Worm (Caenorhabditis elegans) whole organism, L3 larva: ENCODE measurements around the gene Y49F6B.6.

Source experiments
- R02D3.7 ChIP-seq: fragments of 150-350 bp; optimal IDR thresholded peaks from 2 replicates; lab custom pipeline; 2014; ENCODE audit warnings: missing biosample characterization, missing genetic modification characterization
- ZK546.5 ChIP-seq: sonication (generic microtip); optimal IDR thresholded peaks from 2 replicates; lab custom pipeline; 2017; ENCODE audit warnings: missing biosample characterization, missing genetic modification characterization
- aly-2 ChIP-seq: fragments of 150-350 bp; optimal IDR thresholded peaks from 2 replicates; lab custom pipeline; 2014; ENCODE audit warnings: missing biosample characterization, missing genetic modification characterization
- ceh-16 ChIP-seq: sonication (generic microtip); optimal IDR thresholded peaks from 2 replicates; lab custom pipeline; 2017; ENCODE audit warnings: missing biosample characterization, missing genetic modification characterization
- ceh-82 ChIP-seq: fragments of 150-350 bp; optimal IDR thresholded peaks from 2 replicates; lab custom pipeline; 2014; ENCODE audit warnings: missing biosample characterization, missing genetic modification characterization
- ceh-9 ChIP-seq: sonication (generic microtip); optimal IDR thresholded peaks from 2 replicates; lab custom pipeline; 2018; ENCODE audit warnings: missing biosample characterization, missing genetic modification characterization
- daf-12 ChIP-seq: fragments of 150-350 bp; optimal IDR thresholded peaks from 2 replicates; lab custom pipeline; 2014; ENCODE audit warnings: missing biosample characterization, missing genetic modification reagents, missing genetic modification characterization
- egl-27 ChIP-seq: sonication (generic microtip); optimal IDR thresholded peaks from 4 replicates; lab custom pipeline; 2017; ENCODE audit warnings: missing biosample characterization, missing genetic modification reagents, missing genetic modification characterization
- egl-5 ChIP-seq: fragments of 150-350 bp; optimal IDR thresholded peaks from 2 replicates; lab custom pipeline; 2017; ENCODE audit warnings: missing biosample characterization, missing genetic modification reagents, missing genetic modification characterization, inconsistent platforms
- elt-1 ChIP-seq: fragments of 150-350 bp; optimal IDR thresholded peaks from 2 replicates; lab custom pipeline; 2014; ENCODE audit warnings: missing biosample characterization, missing genetic modification characterization
- elt-2 ChIP-seq: sonication (generic microtip); optimal IDR thresholded peaks from 2 replicates; lab custom pipeline; 2016; ENCODE audit warnings: missing genetic modification reagents, mild to moderate bottlenecking, missing genetic modification characterization, missing compliant biosample characterization
- elt-3 ChIP-seq, 3 experiments: fragments of 150-350 bp in 1 of 3; sonication (generic microtip) in 2 of 3; optimal IDR thresholded peaks; 2 replicates in 2 of 3; 4 replicates in 1 of 3; lab custom pipeline; 2014 to 2017; ENCODE audit warnings: missing biosample characterization in 3 of 3, missing genetic modification characterization in 3 of 3
- eor-1 ChIP-seq, 2 experiments: fragments of 150-350 bp; optimal IDR thresholded peaks; 2 replicates each; lab custom pipeline; 2014 to 2018; ENCODE audit warnings: missing biosample characterization in 2 of 2, missing genetic modification characterization in 2 of 2
- fkh-10 ChIP-seq: sonication (generic microtip); optimal IDR thresholded peaks from 2 replicates; lab custom pipeline; 2017; ENCODE audit warnings: missing biosample characterization, missing genetic modification reagents, missing genetic modification characterization
- fkh-2 ChIP-seq: fragments of 150-350 bp; optimal IDR thresholded peaks from 2 replicates; lab custom pipeline; 2014; ENCODE audit warnings: missing biosample characterization, missing genetic modification reagents, missing genetic modification characterization
- fos-1 ChIP-seq: fragments of 150-350 bp; optimal IDR thresholded peaks from 2 replicates; lab custom pipeline; 2014; ENCODE audit warnings: missing biosample characterization, missing genetic modification characterization
- hmg-11 ChIP-seq: sonication (generic microtip); optimal IDR thresholded peaks from 2 replicates; lab custom pipeline; 2016; ENCODE audit warnings: missing genetic modification characterization, missing compliant biosample characterization
- jun-1 ChIP-seq: fragments of 150-350 bp; optimal IDR thresholded peaks from 2 replicates; lab custom pipeline; 2014; ENCODE audit warnings: missing biosample characterization, missing genetic modification reagents, missing genetic modification characterization
- lin-39 ChIP-seq: fragments of 150-350 bp; optimal IDR thresholded peaks from 2 replicates; lab custom pipeline; 2018; ENCODE audit warnings: missing biosample characterization, missing genetic modification reagents, missing genetic modification characterization
- lsy-12 ChIP-seq: sonication (generic microtip); optimal IDR thresholded peaks from 2 replicates; lab custom pipeline; 2016; ENCODE audit warnings: mild to moderate bottlenecking, missing genetic modification characterization, missing compliant biosample characterization
- mml-1 ChIP-seq: fragments of 150-350 bp; sonication (generic microtip); optimal IDR thresholded peaks from 3 replicates; lab custom pipeline; 2014; ENCODE audit warnings: missing biosample characterization, missing genetic modification characterization
- nfya-1 ChIP-seq: sonication (generic microtip); optimal IDR thresholded peaks from 2 replicates; lab custom pipeline; 2017; ENCODE audit warnings: missing genetic modification characterization, mild to moderate bottlenecking, missing compliant biosample characterization, antibody characterized with exemption, moderate library complexity; ENCODE audit not compliant: insufficient read depth
- nhr-12 ChIP-seq: fragments of 150-350 bp; optimal IDR thresholded peaks from 2 replicates; lab custom pipeline; 2014; ENCODE audit warnings: missing biosample characterization, missing genetic modification characterization
- nhr-237 ChIP-seq: fragments of 150-350 bp; optimal IDR thresholded peaks from 2 replicates; lab custom pipeline; 2014; ENCODE audit warnings: missing biosample characterization, missing genetic modification characterization
- nhr-43 ChIP-seq: sonication (generic microtip); optimal IDR thresholded peaks from 2 replicates; lab custom pipeline; 2016; ENCODE audit warnings: mild to moderate bottlenecking, missing genetic modification characterization, missing compliant biosample characterization; ENCODE audit not compliant: poor library complexity, severe bottlenecking
- nhr-67 ChIP-seq: fragments of 150-350 bp; optimal IDR thresholded peaks from 2 replicates; lab custom pipeline; 2014; ENCODE audit warnings: missing biosample characterization, missing genetic modification characterization
- nhr-76 ChIP-seq: fragments of 150-350 bp; sonication (generic microtip); optimal IDR thresholded peaks from 5 replicates; lab custom pipeline; 2014; ENCODE audit warnings: missing biosample characterization, missing genetic modification characterization
- nhr-77 ChIP-seq: fragments of 150-350 bp; optimal IDR thresholded peaks from 2 replicates; lab custom pipeline; 2014; ENCODE audit warnings: missing biosample characterization, missing genetic modification characterization
- pha-4 ChIP-seq: fragments of 150-350 bp; optimal IDR thresholded peaks from 2 replicates; lab custom pipeline; 2014; ENCODE audit warnings: missing biosample characterization, missing genetic modification reagents, missing genetic modification characterization
- sea-2 ChIP-seq: fragments of 150-350 bp; sonication (generic microtip); optimal IDR thresholded peaks from 4 replicates; lab custom pipeline; 2014; ENCODE audit warnings: missing biosample characterization, missing genetic modification reagents, missing genetic modification characterization
- skn-1 ChIP-seq: fragments of 150-350 bp; optimal IDR thresholded peaks from 2 replicates; lab custom pipeline; 2014; ENCODE audit warnings: missing biosample characterization, missing genetic modification characterization
- snpc-4 ChIP-seq: fragments of 150-350 bp; optimal IDR thresholded peaks from 2 replicates; lab custom pipeline; 2014; ENCODE audit warnings: missing biosample characterization, missing genetic modification characterization
- tbx-2 ChIP-seq: sonication (generic microtip); optimal IDR thresholded peaks from 2 replicates; lab custom pipeline; 2016; ENCODE audit warnings: mild to moderate bottlenecking, missing genetic modification characterization, missing compliant biosample characterization
- unc-39 ChIP-seq: sonication (generic microtip); optimal IDR thresholded peaks from 4 replicates; lab custom pipeline; 2017; ENCODE audit warnings: missing biosample characterization, missing genetic modification characterization
- unc-62 ChIP-seq: fragments of 150-350 bp; sonication (generic microtip); optimal IDR thresholded peaks from 4 replicates; lab custom pipeline; 2014; ENCODE audit warnings: missing biosample characterization, missing genetic modification reagents, missing genetic modification characterization
- zag-1 ChIP-seq: fragments of 150-350 bp; optimal IDR thresholded peaks from 2 replicates; lab custom pipeline; 2014; ENCODE audit warnings: missing biosample characterization, missing genetic modification characterization
- ztf-11 ChIP-seq: fragments of 150-350 bp; optimal IDR thresholded peaks from 2 replicates; lab custom pipeline; 2014; ENCODE audit warnings: missing biosample characterization, missing genetic modification characterization
- ztf-4 ChIP-seq: fragments of 150-350 bp; optimal IDR thresholded peaks from 2 replicates; lab custom pipeline; 2014; ENCODE audit warnings: missing biosample characterization, missing genetic modification characterization

Y49F6B.6 gene

ce11 chrII:3472817-3473216 lies at the start of gene Y49F6B.6:
Gene Y49F6B.6, plus strand, starts transcription at chrII:3473117.
- TF ChIP-seq elt-1 (tag; lab: Kevin White, UChicago), result no peak

ce11 chrII:3425433-3425832 lies 47.5 kb upstream of the Y49F6B.6 start, which contains the start of gene nep-11:
Gene nep-11, minus strand, starts transcription at chrII:3425533.
- TF ChIP-seq fkh-10 (GFP tag; lab: Kevin White, UChicago) (no peak), nhr-67 (tag; lab: Kevin White, UChicago) (no peak), fkh-2 (tag; lab: Kevin White, UChicago) (no peak), elt-3 (tag; optimal IDR thresholded peaks at IDR 0.05; lab: Kevin White, UChicago) (no peak), eor-1 (tag; optimal IDR thresholded peaks at IDR 0.05; lab: Kevin White, UChicago) (no peak), nhr-76 (tag; lab: Kevin White, UChicago) (no peak), ztf-4 (tag; lab: Kevin White, UChicago) (no peak), ceh-9 (tag; lab: Kevin White, UChicago) (no peak), ceh-16 (tag; lab: Kevin White, UChicago) (no peak), egl-5 (tag; lab: Kevin White, UChicago) (no peak), sea-2 (no peak), nhr-43 (tag; lab: Kevin White, UChicago) (no peak)
- TF ChIP-seq, all 47 proteins: peak for 0

- TF ChIP-seq ceh-9 (tag; lab: Kevin White, UChicago) (no peak), tbx-2 (tag; lab: Kevin White, UChicago) (no peak), jun-1 (tag; lab: Kevin White, UChicago) (no peak), ceh-16 (tag; lab: Kevin White, UChicago) (no peak), ztf-11 (no peak), elt-3 (tag; optimal IDR thresholded peaks at IDR 0.05; lab: Kevin White, UChicago) (no peak), elt-1 (tag; lab: Kevin White, UChicago) (no peak), nhr-12 (no peak), lin-39 (tag; lab: Kevin White, UChicago) (peak; percentile 72), egl-5 (tag; lab: Kevin White, UChicago) (no peak), nhr-237 (no peak), fkh-2 (tag; lab: Kevin White, UChicago) (no peak), mml-1 (tag; lab: Kevin White, UChicago) (no peak), hmg-11 (peak; percentile 66), egl-27 (no peak), skn-1 (tag; lab: Kevin White, UChicago) (no peak), zag-1 (no peak), fos-1 (no peak), aly-2 (tag; lab: Kevin White, UChicago) (no peak), unc-62 (GFP tag; lab: Kevin White, UChicago) (no peak), pha-4 (tag; lab: Kevin White, UChicago) (no peak), fkh-10 (GFP tag; lab: Kevin White, UChicago) (peak; percentile 3), lsy-12 (tag; lab: Kevin White, UChicago) (no peak), unc-39 (tag; lab: Kevin White, UChicago) (no peak), ztf-4 (tag; lab: Kevin White, UChicago) (no peak), daf-12 (tag; lab: Kevin White, UChicago) (no peak), nhr-77 (tag; lab: Kevin White, UChicago) (no peak), ZK546.5 (no peak), R02D3.7 (tag; lab: Kevin White, UChicago) (no peak), ceh-82 (no peak), nhr-43 (tag; lab: Kevin White, UChicago) (no peak), elt-2 (tag; lab: Kevin White, UChicago) (no peak), nfya-1 (tag; lab: Kevin White, UChicago) (peak; percentile 60), snpc-4 (peak; percentile 19), sea-2 (peak; percentile 20)
These were observed 44.7 kb upstream of the Y49F6B.6 start for ce11 chrII:3428158-3428704.
